Fruit fly (Drosophila melanogaster): ENCODE measurements around the gene SNF4Agamma.
A peak's percentile ranks its signal among the peaks of the same experiment; 100 is the strongest.

SNF4Agamma gene

dm6 chr3R:21101453-21102214 lies 38.9 kb upstream of the SNF4Agamma start, which contains the start of the genes CG7044 and Tbc1d22 (continued):
- TF ChIP-seq ind (GFP tag; optimal IDR thresholded peaks at IDR 0.05) (peak; percentile 48), CG4617 (GFP tag; optimal IDR thresholded peaks at IDR 0.05; ENCODE audit: borderline replicate concordance) (peak; percentile 19), CG1233 (GFP tag; optimal IDR thresholded peaks at IDR 0.05) (no peak), CG18619 (GFP tag; optimal IDR thresholded peaks at IDR 0.05) (peak; percentile 43), CG17359 (tag; optimal IDR thresholded peaks at IDR 0.05) (no peak), CG7745 (tag; optimal IDR thresholded peaks at IDR 0.05) (no peak), Dll (GFP tag; IDR thresholded peaks at IDR 0.05; ENCODE audit: partially characterized antibody) (peak; percentile 50; the same call in 1 of the 4 replicates), slbo (GFP tag; IDR thresholded peaks at IDR 0.05) (peak; percentile 68), wek (GFP tag; optimal IDR thresholded peaks at IDR 0.05) (no peak), Fer2 (tag; optimal IDR thresholded peaks at IDR 0.05) (no peak), Bteb2 (GFP tag; optimal IDR thresholded peaks at IDR 0.05) (no peak), ttk (GFP tag; IDR thresholded peaks at IDR 0.05) (no peak; the same call in 1 of the 2 replicates), CrebB (tag; optimal IDR thresholded peaks at IDR 0.05) (no peak), pita (GFP tag; optimal IDR thresholded peaks at IDR 0.05) (no peak), jumu (GFP tag; optimal IDR thresholded peaks at IDR 0.05) (peak; percentile 36), Trl (optimal IDR thresholded peaks at IDR 0.05) (no peak), Trl (GFP tag; optimal IDR thresholded peaks at IDR 0.05) (no peak), lmd (GFP tag; IDR thresholded peaks at IDR 0.05) (peak; percentile 56), nerfin-1 (tag; optimal IDR thresholded peaks at IDR 0.05) (no peak), CG10543 (GFP tag; optimal IDR thresholded peaks at IDR 0.05) (no peak), CG6683 (GFP tag; optimal IDR thresholded peaks at IDR 0.05) (no peak), ems (GFP tag; optimal IDR thresholded peaks at IDR 0.05) (no peak), CG33557 (GFP tag; optimal IDR thresholded peaks at IDR 0.05) (peak; percentile 19), CG5953 (GFP tag; IDR thresholded peaks at IDR 0.05) (no peak), en (GFP tag; optimal IDR thresholded peaks at IDR 0.05) (no peak), cwo (GFP tag; optimal IDR thresholded peaks at IDR 0.05) (no peak), CG3065 (GFP tag; optimal IDR thresholded peaks at IDR 0.05) (no peak), Nf-YB (GFP tag; optimal IDR thresholded peaks at IDR 0.05) (peak; percentile 7), kay (GFP tag; optimal IDR thresholded peaks at IDR 0.05) (no peak), CG4820 (GFP tag; optimal IDR thresholded peaks at IDR 0.05) (peak; percentile 39), CG10321 (GFP tag; IDR thresholded peaks at IDR 0.05) (no peak), Blimp-1 (GFP tag; optimal IDR thresholded peaks at IDR 0.05) (peak; percentile 18), Doc2 (GFP tag; IDR thresholded peaks at IDR 0.05) (no peak), grn (GFP tag; optimal IDR thresholded peaks at IDR 0.05) (no peak), CG1792 (GFP tag; optimal IDR thresholded peaks at IDR 0.05) (no peak), CG13424 (tag; optimal IDR thresholded peaks at IDR 0.05) (peak; percentile 63), YL-1 (GFP tag; optimal IDR thresholded peaks at IDR 0.05) (no peak), z (GFP tag; IDR thresholded peaks at IDR 0.05) (no peak), unpg (GFP tag; optimal IDR thresholded peaks at IDR 0.05) (no peak), Ravus (GFP tag; IDR thresholded peaks at IDR 0.05) (no peak), ATbp (GFP tag; optimal IDR thresholded peaks at IDR 0.05) (no peak), oc (tag; optimal IDR thresholded peaks at IDR 0.05) (no peak), row (GFP tag; IDR thresholded peaks at IDR 0.05) (peak; percentile 91), CG1647 (GFP tag; optimal IDR thresholded peaks at IDR 0.05) (no peak), CG2120 (GFP tag; optimal IDR thresholded peaks at IDR 0.05) (peak; percentile 75), Dfd (GFP tag; optimal IDR thresholded peaks at IDR 0.05) (no peak), ken (GFP tag; IDR thresholded peaks at IDR 0.05) (no peak), CG7357 (GFP tag; IDR thresholded peaks at IDR 0.05) (0 out of 3 replicates have a peak, but pooled peaks have one; percentile 16), CG12744 (GFP tag; optimal IDR thresholded peaks at IDR 0.05) (peak; percentile 29), kah (GFP tag; optimal IDR thresholded peaks at IDR 0.05) (peak; percentile 88)
